Worm (Caenorhabditis elegans) whole organism, L1 larva: ENCODE results near the gene math-24.

Source experiments
- lin-35 ChIP-seq, 2 experiments: fragments of 150-350 bp; optimal IDR thresholded peaks; 2 replicates each; lab custom pipeline; 2014; ENCODE audit warnings: missing biosample characterization in 2 of 2, missing genetic modification characterization in 2 of 2, missing genetic modification reagents in 2 of 2
- lsy-2 ChIP-seq, 2 experiments: fragments of 150-350 bp; optimal IDR thresholded peaks; 2 replicates each; lab custom pipeline; 2014; ENCODE audit warnings: missing biosample characterization in 2 of 2, missing genetic modification characterization in 2 of 2
- mdl-1 ChIP-seq, 2 experiments: fragments of 150-350 bp; optimal IDR thresholded peaks; 2 replicates each; lab custom pipeline; 2014 to 2017; ENCODE audit warnings: missing biosample characterization in 2 of 2, missing genetic modification characterization in 2 of 2, inconsistent platforms in 1 of 2

- TF ChIP-seq lin-35 (GFP tag; optimal IDR thresholded peaks at IDR 0.05; lab: Kevin White, UChicago) (no peak), lsy-2 (tag; optimal IDR thresholded peaks at IDR 0.05; lab: Kevin White, UChicago) (no peak), mdl-1 (tag; optimal IDR thresholded peaks at IDR 0.05; lab: Kevin White, UChicago) (no peak)
Observed at ce11 chrII:1884635-1885034, 15.4 kb upstream of the math-24 start, which contains the start of gene math-6.
